Worm (Caenorhabditis elegans) whole organism, young adult: ENCODE measurements around the gene egl-1.
A peak's percentile ranks its signal among the peaks of the same experiment; 100 is the strongest.

Source experiments
- B0261.1 ChIP-seq: sonication (generic microtip); optimal IDR thresholded peaks from 2 replicates; lab custom pipeline; 2016; ENCODE audit warnings: mild to moderate bottlenecking, missing genetic modification characterization, moderate library complexity, missing compliant biosample characterization
- B0336.3 ChIP-seq: fragments of 200-800 bp; sonication (Bioruptor generic); IDR thresholded peaks from 2 replicates; pipeline ENCODE4 v1.3.6; 2022; ENCODE audit warnings: missing genetic modification characterization, missing compliant biosample characterization
- F37B4.10 ChIP-seq: fragments of 200-800 bp; sonication (Bioruptor generic); IDR thresholded peaks from 2 replicates; pipeline ENCODE4 v1.3.6; 2022; ENCODE audit warnings: missing genetic modification characterization, missing compliant biosample characterization
- F39B2.1 ChIP-seq: fragments of 200-800 bp; sonication (Bioruptor generic); IDR thresholded peaks from 2 replicates; pipeline ENCODE4 v1.3.6; 2022; ENCODE audit warnings: missing genetic modification reagents, missing genetic modification characterization, missing compliant biosample characterization
- K11D2.4 ChIP-seq: fragments of 200-800 bp; sonication (Bioruptor generic); IDR thresholded peaks from 2 replicates; pipeline ENCODE4 v1.3.6; 2022; ENCODE audit warnings: missing genetic modification reagents, missing genetic modification characterization, missing compliant biosample characterization
- K12H6.12 ChIP-seq: fragments of 200-800 bp; sonication (Bioruptor generic); optimal IDR thresholded peaks from 2 replicates; lab custom pipeline; 2018; ENCODE audit warnings: mild to moderate bottlenecking, missing genetic modification characterization, missing compliant biosample characterization
- Y56A3A.18 ChIP-seq: fragments of 200-800 bp; sonication (Bioruptor generic); IDR thresholded peaks from 2 replicates; pipeline ENCODE4 v1.3.6; 2022; ENCODE audit warnings: missing genetic modification reagents, missing genetic modification characterization, missing compliant biosample characterization
- Y79H2A.3 ChIP-seq: fragments of 200-800 bp; sonication (Bioruptor generic); conservative IDR thresholded peaks from 2 replicates; pipeline ENCODE4 v1.3.6; 2022; ENCODE audit warnings: missing genetic modification reagents, missing genetic modification characterization, missing compliant biosample characterization
- ama-1 ChIP-seq, 3 experiments: fragments of 150-350 bp in 1 of 3; sonication (generic microtip) in 2 of 3; optimal IDR thresholded peaks; 2 replicates each; lab custom pipeline; 2014 to 2018; ENCODE audit warnings: missing biosample characterization in 2 of 3, missing genetic modification characterization in 2 of 3, missing genetic modification reagents in 2 of 3
- aptf-2 ChIP-seq: fragments of 200-800 bp; sonication (Bioruptor generic); conservative IDR thresholded peaks from 2 replicates; pipeline ENCODE4 v1.3.6; 2022; ENCODE audit warnings: missing genetic modification reagents, missing genetic modification characterization, missing compliant biosample characterization
- aptf-3 ChIP-seq: fragments of 200-800 bp; sonication (Bioruptor generic); IDR thresholded peaks from 2 replicates; pipeline ENCODE4 v1.3.6; 2022; ENCODE audit warnings: missing genetic modification characterization, missing compliant biosample characterization
- athp-1 ChIP-seq: sonication (generic microtip); optimal IDR thresholded peaks from 2 replicates; lab custom pipeline; 2017; ENCODE audit warnings: mild to moderate bottlenecking, missing genetic modification characterization, missing compliant biosample characterization
- attf-3 ChIP-seq: fragments of 200-800 bp; sonication (Bioruptor generic); conservative IDR thresholded peaks from 2 replicates; pipeline ENCODE4 v1.3.6; 2022; ENCODE audit warnings: missing genetic modification reagents, missing genetic modification characterization, missing compliant biosample characterization
- ceh-100 ChIP-seq: fragments of 200-800 bp; sonication (Bioruptor generic); IDR thresholded peaks from 2 replicates; pipeline ENCODE4 v1.3.6; 2022; ENCODE audit warnings: missing genetic modification reagents, missing genetic modification characterization, missing compliant biosample characterization
- ceh-91 ChIP-seq: fragments of 200-800 bp; sonication (Bioruptor generic); IDR thresholded peaks from 2 replicates; pipeline ENCODE4 v1.3.6; 2022; ENCODE audit warnings: missing genetic modification reagents, missing genetic modification characterization, missing compliant biosample characterization
- dpl-1 ChIP-seq: fragments of 150-350 bp; optimal IDR thresholded peaks from 2 replicates; lab custom pipeline; 2014; ENCODE audit warnings: missing biosample characterization, missing genetic modification reagents, missing genetic modification characterization
- egrh-3 ChIP-seq: fragments of 200-800 bp; sonication (Bioruptor generic); IDR thresholded peaks from 2 replicates; pipeline ENCODE4 v1.3.6; 2022; ENCODE audit warnings: missing genetic modification reagents, missing genetic modification characterization, missing compliant biosample characterization
- ets-4 ChIP-seq: fragments of 200-800 bp; sonication (Bioruptor generic); optimal IDR thresholded peaks from 2 replicates; lab custom pipeline; 2018; ENCODE audit warnings: mild to moderate bottlenecking, missing genetic modification characterization, missing compliant biosample characterization
- him-1 ChIP-seq: sonication (generic microtip); optimal IDR thresholded peaks from 2 replicates; lab custom pipeline; 2016; ENCODE audit warnings: missing genotype, missing genetic modification reagents, missing genetic modification characterization, missing compliant biosample characterization
- hmg-1.2 ChIP-seq: fragments of 200-800 bp; sonication (Bioruptor generic); IDR thresholded peaks from 2 replicates; pipeline ENCODE4 v1.3.6; 2022; ENCODE audit warnings: missing genetic modification reagents, missing genetic modification characterization, missing compliant biosample characterization
- madf-10 ChIP-seq: sonication (generic microtip); optimal IDR thresholded peaks from 2 replicates; lab custom pipeline; 2016; ENCODE audit warnings: mild to moderate bottlenecking, missing genetic modification characterization, missing compliant biosample characterization
- nhr-80 ChIP-seq: sonication (generic microtip); optimal IDR thresholded peaks from 2 replicates; lab custom pipeline; 2016; ENCODE audit warnings: missing genetic modification characterization, missing compliant biosample characterization
- repo-1 ChIP-seq: sonication (generic microtip); optimal IDR thresholded peaks from 2 replicates; lab custom pipeline; 2017; ENCODE audit warnings: mild to moderate bottlenecking, missing genetic modification characterization, missing compliant biosample characterization
- rpc-1 ChIP-seq, 2 experiments: fragments of 150-350 bp in 1 of 2; sonication (generic microtip) in 1 of 2; optimal IDR thresholded peaks; 2 replicates each; lab custom pipeline; 2014 to 2018; ENCODE audit warnings: missing biosample characterization in 1 of 2, missing genetic modification characterization in 1 of 2, missing genetic modification reagents in 1 of 2, missing genotype in 1 of 2
- sea-2 ChIP-seq: fragments of 200-800 bp; sonication (Bioruptor generic); IDR thresholded peaks from 2 replicates; pipeline ENCODE4 v1.3.6; 2022; ENCODE audit warnings: missing genetic modification characterization, missing compliant biosample characterization
- snpc-3.4 ChIP-seq: sonication (generic microtip); optimal IDR thresholded peaks from 2 replicates; lab custom pipeline; 2017; ENCODE audit warnings: missing genetic modification characterization, mild to moderate bottlenecking, missing compliant biosample characterization, antibody characterized with exemption, moderate library complexity, missing genotype, missing genetic modification reagents
- somi-1 ChIP-seq: fragments of 200-800 bp; sonication (Bioruptor generic); optimal IDR thresholded peaks from 2 replicates; lab custom pipeline; 2018; ENCODE audit warnings: mild to moderate bottlenecking, missing genetic modification characterization, missing compliant biosample characterization
- tlf-1 ChIP-seq: fragments of 200-800 bp; sonication (Bioruptor generic); optimal IDR thresholded peaks from 2 replicates; lab custom pipeline; 2018; ENCODE audit warnings: mild to moderate bottlenecking, missing genetic modification characterization, missing compliant biosample characterization
- unc-62 ChIP-seq: fragments of 150-350 bp; optimal IDR thresholded peaks from 2 replicates; lab custom pipeline; 2014; ENCODE audit warnings: missing biosample characterization, missing genetic modification reagents, missing genetic modification characterization
- xnd-1 ChIP-seq: sonication (generic microtip); optimal IDR thresholded peaks from 2 replicates; lab custom pipeline; 2016; ENCODE audit warnings: missing genotype, missing genetic modification reagents, missing genetic modification characterization, missing compliant biosample characterization
- zim-3 ChIP-seq: sonication (generic microtip); optimal IDR thresholded peaks from 2 replicates; lab custom pipeline; 2017; ENCODE audit warnings: mild to moderate bottlenecking, missing genetic modification characterization, moderate library complexity, missing compliant biosample characterization
- ztf-22 ChIP-seq: fragments of 200-800 bp; sonication (Bioruptor generic); optimal IDR thresholded peaks from 2 replicates; lab custom pipeline; 2018; ENCODE audit warnings: mild to moderate bottlenecking, missing genetic modification characterization, moderate library complexity, missing compliant biosample characterization
- ztf-28 ChIP-seq: fragments of 200-800 bp; sonication (Bioruptor generic); IDR thresholded peaks from 2 replicates; pipeline ENCODE4 v1.3.6; 2022; ENCODE audit warnings: missing genetic modification reagents, missing genetic modification characterization, missing compliant biosample characterization

egl-1 gene

ce11 chrV:14432259-14432658 lies at the start of gene egl-1:
Gene egl-1 (minus strand): TSS chrV:14432359.
- TF ChIP-seq aptf-3 (GFP tag; lab: Robert Waterston, UW) (0 out of 2 replicates have a peak, but pooled peaks have one; percentile 35), dpl-1 (GFP tag; lab: Kevin White, UChicago) (no peak), aptf-2 (GFP tag; lab: Robert Waterston, UW) (no peak), ztf-28 (GFP tag; lab: Robert Waterston, UW) (no peak)

ce11 chrV:14481401-14481800 lies 49.2 kb upstream of the egl-1 start, which contains the start of gene R02D5.7:
Gene R02D5.7 (minus strand): TSS chrV:14481501.
- TF ChIP-seq him-1 (no peak), nhr-80 (tag; lab: Kevin White, UChicago) (peak; percentile 20), somi-1 (GFP tag; lab: Kevin White, UChicago) (no peak), Y79H2A.3 (GFP tag; lab: Robert Waterston, UW) (no peak), F39B2.1 (GFP tag; lab: Robert Waterston, UW) (no peak), dpl-1 (GFP tag; lab: Kevin White, UChicago) (no peak), sea-2 (GFP tag; lab: Robert Waterston, UW) (no peak)
- TF ChIP-seq, all 124 proteins: peak for 1

ce11 chrV:14480533-14480932 lies 48.4 kb upstream of the egl-1 start:
- peak; percentile 51; the same call in 1 of the 2 replicates for TF ChIP-seq egrh-3 (GFP tag; lab: Robert Waterston, UW)
- TF ChIP-seq tlf-1 (GFP tag; lab: Kevin White, UChicago): no peak
- TF ChIP-seq B0336.3 (GFP tag; lab: Robert Waterston, UW): no peak
- TF ChIP-seq, all 124 proteins: peak for 1

- TF ChIP-seq snpc-3.4: no peak
Measured at ce11 chrV:14478979-14479378, 46.8 kb upstream of the egl-1 start, which contains the start of gene clec-55. Gene clec-55 (plus strand): TSS chrV:14479279.

ce11 chrV:14476680-14477079 lies 44.5 kb upstream of the egl-1 start, which contains the start of gene clec-54:
Gene clec-54 (plus strand): TSS chrV:14476903.
- TF ChIP-seq madf-10 (tag; lab: Kevin White, UChicago): no peak
- no peak for TF ChIP-seq snpc-3.4
- no peak for TF ChIP-seq B0261.1 (tag; lab: Kevin White, UChicago)
- no peak for TF ChIP-seq repo-1 (tag; lab: Kevin White, UChicago)
- no peak for TF ChIP-seq K12H6.12 (tag; lab: Kevin White, UChicago)
- no peak for TF ChIP-seq zim-3 (tag; lab: Kevin White, UChicago)
- TF ChIP-seq nhr-80 (tag; lab: Kevin White, UChicago): peak; percentile 35
- no peak for TF ChIP-seq ztf-22 (GFP tag; lab: Kevin White, UChicago)
- TF ChIP-seq ceh-100: no peak
- TF ChIP-seq, all 124 proteins: peak for 1

ce11 chrV:14474099-14474498 lies 41.9 kb upstream of the egl-1 start, which contains the start of gene clec-56:
Gene clec-56 (plus strand): TSS chrV:14474399.
- TF ChIP-seq unc-62: no peak
- TF ChIP-seq nhr-80 (tag; lab: Kevin White, UChicago): peak; percentile 24

ce11 chrV:14472229-14472628 lies 40.1 kb upstream of the egl-1 start, which contains the start of gene clec-227:
Gene clec-227 (plus strand): TSS chrV:14472529.
- TF ChIP-seq attf-3 (GFP tag; lab: Robert Waterston, UW): no peak

ce11 chrV:14468931-14469330 lies 36.8 kb upstream of the egl-1 start, which contains the start of gene clec-57:
Gene clec-57 (plus strand): TSS chrV:14469231.
- TF ChIP-seq ama-1 (optimal IDR thresholded peaks at IDR 0.05; lab: Kevin White, UChicago) (no peak), ama-1 (GFP tag; optimal IDR thresholded peaks at IDR 0.05; lab: Kevin White, UChicago) (no peak), K11D2.4 (GFP tag; lab: Robert Waterston, UW) (no peak), xnd-1 (tag; lab: Kevin White, UChicago) (no peak), athp-1 (no peak), F37B4.10 (GFP tag; lab: Robert Waterston, UW) (no peak), hmg-1.2 (no peak), ceh-91 (GFP tag; lab: Robert Waterston, UW) (no peak), rpc-1 (optimal IDR thresholded peaks at IDR 0.05; lab: Kevin White, UChicago) (no peak), rpc-1 (tag; optimal IDR thresholded peaks at IDR 0.05; lab: Kevin White, UChicago) (no peak), Y56A3A.18 (GFP tag; lab: Robert Waterston, UW) (no peak), ets-4 (GFP tag; lab: Kevin White, UChicago) (no peak)
